Worm (Caenorhabditis elegans): ENCODE results near the gene B0281.1.

ce11 chrII:2330462-2330861 is 17.6 kb downstream of the B0281.1 start:
- TF ChIP-seq ztf-29 (GFP tag; IDR thresholded peaks at IDR 0.05): no peak
- TF ChIP-seq med-1 (GFP tag; optimal IDR thresholded peaks at IDR 0.05; ENCODE audit: insufficient read depth): no peak
- TF ChIP-seq klf-2 (GFP tag; conservative IDR thresholded peaks at IDR 0.05): no peak
- peak; percentile 63 for TF ChIP-seq flt-1 (GFP tag; IDR thresholded peaks at IDR 0.05)
- TF ChIP-seq ref-1 (GFP tag; conservative IDR thresholded peaks at IDR 0.05): no peak
- TF ChIP-seq T22C8.4 (GFP tag; IDR thresholded peaks at IDR 0.05): no peak
- TF ChIP-seq ztf-23 (GFP tag; IDR thresholded peaks at IDR 0.05): no peak
- no peak for TF ChIP-seq cog-1 (tag; optimal IDR thresholded peaks at IDR 0.05)
